Fruit fly (Drosophila melanogaster): ENCODE results near the gene dia.

- TF ChIP-seq usp (GFP tag; optimal IDR thresholded peaks at IDR 0.05): no peak
- TF ChIP-seq Dll (optimal IDR thresholded peaks at IDR 0.05): no peak
- no peak for TF ChIP-seq pan (optimal IDR thresholded peaks at IDR 0.05)
These were observed 45.8 kb downstream of the dia start for dm6 chr2L:20803733-20804164.

Data from whole organism.